Worm (Caenorhabditis elegans): ENCODE results near the gene mab-10.

DNA sequence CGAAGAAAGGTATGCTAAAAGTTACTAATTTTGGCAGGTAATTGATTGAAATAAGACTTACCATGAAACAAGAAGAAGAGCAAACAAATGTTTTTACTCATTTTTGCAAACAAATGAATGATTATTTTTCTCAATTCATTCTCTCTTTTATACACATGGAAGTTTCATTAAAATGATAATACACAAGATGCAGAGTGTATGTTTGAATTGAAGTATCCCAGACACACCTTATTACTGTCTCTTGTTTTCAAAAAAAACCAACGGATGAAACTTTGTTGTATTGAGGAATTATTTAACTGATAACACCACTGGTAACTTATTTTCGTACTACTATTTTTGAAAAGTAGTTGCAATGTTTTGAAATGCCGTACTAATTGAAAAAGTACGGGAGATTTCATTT, 48.5 kb upstream of the mab-10 start, which contains the start of gene clec-59:
- no peak for TF ChIP-seq zfp-3 (GFP tag; conservative IDR thresholded peaks at IDR 0.05)
- no peak for TF ChIP-seq unc-62 (GFP tag; optimal IDR thresholded peaks at IDR 0.05 in 1 of 2)
- TF ChIP-seq unc-62 (tag; optimal IDR thresholded peaks at IDR 0.05), result no peak
- no peak for TF ChIP-seq zag-1 (tag; optimal IDR thresholded peaks at IDR 0.05)
- no peak for TF ChIP-seq nhr-41 (GFP tag; IDR thresholded peaks at IDR 0.05)
- no peak for TF ChIP-seq Y48G9A.11 (GFP tag; IDR thresholded peaks at IDR 0.05)
- TF ChIP-seq nhr-10 (tag; optimal IDR thresholded peaks at IDR 0.05), result no peak
- no peak for TF ChIP-seq T20F7.1 (GFP tag; optimal IDR thresholded peaks at IDR 0.05)
- no peak for TF ChIP-seq F49E8.2 (tag; optimal IDR thresholded peaks at IDR 0.05; ENCODE audit: borderline replicate concordance)
- no peak for TF ChIP-seq lsy-2 (tag; optimal IDR thresholded peaks at IDR 0.05)
- no peak for TF ChIP-seq ama-1 (optimal IDR thresholded peaks at IDR 0.05)
